Fruit fly (Drosophila melanogaster) whole organism, embryonic: ENCODE results near the gene mRpS35.
A peak's percentile ranks its signal among the peaks of the same experiment; 100 is the strongest.

Experiments used
- Abd-B ChIP-seq: fragments of 200-800 bp; sonication (Bioruptor generic); optimal IDR thresholded peaks from 2 replicates; lab custom pipeline; 2018; ENCODE audit warnings: missing biosample characterization, mild to moderate bottlenecking, missing genetic modification characterization, moderate library complexity
- CG10321 ChIP-seq: fragments of 200-800 bp; sonication (Bioruptor generic); IDR thresholded peaks from 2 replicates; pipeline ENCODE4 v1.3.6; 2022; ENCODE audit warnings: missing biosample characterization, missing genetic modification characterization
- CG17361 ChIP-seq: fragments of 200-800 bp; sonication (Bioruptor generic); IDR thresholded peaks from 3 replicates; pipeline ENCODE4 v1.3.6; 2022; ENCODE audit warnings: missing biosample characterization, missing genetic modification characterization
- CG1832 ChIP-seq: fragments of 200-800 bp; sonication (Bioruptor generic); optimal IDR thresholded peaks from 2 replicates; lab custom pipeline; 2017; ENCODE audit warnings: missing biosample characterization, mild to moderate bottlenecking, missing genetic modification characterization, inconsistent platforms
- CG8359 ChIP-seq: fragments of 200-800 bp; sonication (Bioruptor generic); optimal IDR thresholded peaks from 2 replicates; lab custom pipeline; 2017; ENCODE audit warnings: missing biosample characterization, mild to moderate bottlenecking, missing genetic modification characterization, borderline replicate concordance
- lola ChIP-seq, 3 experiments: fragments of >200 bp in 2 of 3; fragments of 200-800 bp in 1 of 3; sonication (Bioruptor generic) in 1 of 3; optimal IDR thresholded peaks; 2 replicates each; lab custom pipeline; 2017 to 2019; ENCODE audit warnings: missing biosample characterization in 3 of 3, missing genetic modification characterization in 3 of 3, mild to moderate bottlenecking in 1 of 3, moderate library complexity in 1 of 3
- psq ChIP-seq: fragments of 200-800 bp; sonication (Bioruptor generic); optimal IDR thresholded peaks from 2 replicates; lab custom pipeline; 2017; ENCODE audit warnings: missing biosample characterization, missing genetic modification characterization

DNA sequence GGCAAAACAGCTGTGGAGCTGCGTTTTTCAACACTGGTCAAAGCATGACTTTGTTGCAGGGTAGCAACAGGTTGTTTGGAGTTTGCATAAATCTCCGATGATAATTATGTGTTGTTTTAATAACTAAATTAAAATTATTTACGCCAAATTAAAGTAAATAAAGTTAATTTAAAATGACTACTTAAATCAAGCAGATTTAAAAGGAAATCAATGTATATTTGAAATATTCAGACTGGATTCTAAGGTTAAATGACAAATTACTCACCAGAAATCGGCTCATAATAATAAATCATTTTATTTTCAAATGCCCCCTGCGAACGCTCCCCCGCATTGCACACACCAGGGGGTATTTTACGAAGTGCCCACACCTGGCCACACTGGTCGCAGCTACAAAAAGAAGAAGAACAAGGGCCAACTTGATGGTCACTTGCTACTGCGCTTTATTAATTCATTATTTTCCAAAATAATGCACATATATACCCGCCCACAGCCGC, 6.7 kb upstream of the mRpS35 start, which contains the start of the genes CG12093 and Atg2:
- TF ChIP-seq CG8359 (GFP tag; lab: Kevin White, UChicago) (peak; percentile 55), CG10321 (peak; percentile 51; the same call in 1 of the 2 replicates), psq (GFP tag; lab: Kevin White, UChicago) (peak; percentile 83), Abd-B (GFP tag; lab: Kevin White, UChicago) (peak; percentile 96), CG1832 (GFP tag; lab: Kevin White, UChicago) (no peak), lola (GFP tag; optimal IDR thresholded peaks at IDR 0.05; lab: Kevin White, UChicago) (peak in 1 of 3 experiments; percentile 91), CG17361 (peak; percentile 98)
